Worm (Caenorhabditis elegans) whole organism, midembryonic: ENCODE results near the gene pgam-5.

Source experiments
- T22C8.4 ChIP-seq: fragments of 200-800 bp; sonication (Bioruptor generic); IDR thresholded peaks from 2 replicates; pipeline ENCODE4 v1.3.6; 2022; ENCODE audit warnings: missing genetic modification characterization, missing compliant biosample characterization
- cog-1 ChIP-seq: sonication (generic microtip); optimal IDR thresholded peaks from 2 replicates; lab custom pipeline; 2016; ENCODE audit warnings: missing genetic modification characterization, missing compliant biosample characterization
- flt-1 ChIP-seq: fragments of 200-800 bp; sonication (Bioruptor generic); IDR thresholded peaks from 2 replicates; pipeline ENCODE4 v1.3.6; 2022; ENCODE audit warnings: missing genetic modification characterization, missing compliant biosample characterization
- klf-2 ChIP-seq: fragments of 200-800 bp; sonication (Bioruptor generic); conservative IDR thresholded peaks from 2 replicates; pipeline ENCODE4 v1.3.6; 2022; ENCODE audit warnings: missing genetic modification reagents, missing genetic modification characterization, missing compliant biosample characterization
- med-1 ChIP-seq: sonication (generic microtip); optimal IDR thresholded peaks from 2 replicates; lab custom pipeline; 2017; ENCODE audit warnings: missing genetic modification characterization, mild to moderate bottlenecking, missing compliant biosample characterization, antibody characterized with exemption, missing genetic modification reagents; ENCODE audit not compliant: insufficient read depth
- ref-1 ChIP-seq: fragments of 200-800 bp; sonication (Bioruptor generic); conservative IDR thresholded peaks from 2 replicates; pipeline ENCODE4 v1.3.6; 2022; ENCODE audit warnings: missing genetic modification reagents, missing genetic modification characterization, missing compliant biosample characterization
- tab-1 ChIP-seq: fragments of 200-800 bp; sonication (Bioruptor generic); IDR thresholded peaks from 2 replicates; pipeline ENCODE4 v1.3.6; 2022; ENCODE audit warnings: missing genetic modification characterization, missing compliant biosample characterization
- ztf-23 ChIP-seq: fragments of 200-800 bp; sonication (Bioruptor generic); IDR thresholded peaks from 2 replicates; pipeline ENCODE4 v1.3.6; 2022; ENCODE audit warnings: missing genetic modification reagents, missing genetic modification characterization, missing compliant biosample characterization
- ztf-29 ChIP-seq: fragments of 200-800 bp; sonication (Bioruptor generic); IDR thresholded peaks from 2 replicates; pipeline ENCODE4 v1.3.6; 2022; ENCODE audit warnings: missing genetic modification reagents, missing genetic modification characterization, missing compliant biosample characterization

The pgam-5 gene

DNA sequence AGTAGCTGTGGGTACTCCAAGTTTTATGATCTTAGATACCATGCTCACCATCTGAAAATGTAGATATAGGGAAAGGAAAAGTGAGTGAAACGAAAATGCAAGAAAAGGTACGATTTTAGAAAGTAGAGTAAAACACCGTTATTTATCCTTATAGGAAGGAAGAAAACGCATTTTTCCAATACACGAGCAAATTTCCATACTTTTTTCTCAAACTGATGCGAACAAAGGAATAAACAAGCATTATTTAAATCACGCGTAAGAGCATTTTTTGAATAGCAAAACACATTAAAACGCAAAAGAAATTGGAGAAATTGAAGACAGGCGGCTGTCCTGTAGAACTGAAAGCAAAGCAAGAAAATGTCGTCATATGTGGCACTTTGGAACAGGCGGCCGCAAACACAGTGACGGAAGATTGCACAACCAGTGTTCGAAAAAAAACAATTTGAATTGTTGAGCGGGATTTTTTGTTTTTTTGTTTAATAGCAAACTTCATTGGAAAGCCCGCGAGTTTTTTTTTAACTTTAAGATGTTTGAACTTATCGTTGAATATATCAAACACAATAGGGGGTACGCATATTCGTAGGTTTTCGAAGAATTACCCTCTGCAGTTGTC is at the start of gene pgam-5:
pgam-5 (minus strand) TSS at position 51 of the 613 bp plus-strand sequence.
- no peak for TF ChIP-seq flt-1 (GFP tag; lab: Robert Waterston, UW)
- no peak for TF ChIP-seq ztf-29 (GFP tag; lab: Robert Waterston, UW)
- TF ChIP-seq cog-1 (tag; lab: Kevin White, UChicago): no peak
- no peak for TF ChIP-seq ztf-23
- TF ChIP-seq klf-2 (GFP tag; lab: Robert Waterston, UW): no peak
- no peak for TF ChIP-seq tab-1
- no peak for TF ChIP-seq ref-1 (GFP tag; lab: Robert Waterston, UW)
- TF ChIP-seq T22C8.4 (GFP tag; lab: Robert Waterston, UW): no peak
- no peak for TF ChIP-seq med-1 (GFP tag; lab: Kevin White, UChicago)

DNA sequence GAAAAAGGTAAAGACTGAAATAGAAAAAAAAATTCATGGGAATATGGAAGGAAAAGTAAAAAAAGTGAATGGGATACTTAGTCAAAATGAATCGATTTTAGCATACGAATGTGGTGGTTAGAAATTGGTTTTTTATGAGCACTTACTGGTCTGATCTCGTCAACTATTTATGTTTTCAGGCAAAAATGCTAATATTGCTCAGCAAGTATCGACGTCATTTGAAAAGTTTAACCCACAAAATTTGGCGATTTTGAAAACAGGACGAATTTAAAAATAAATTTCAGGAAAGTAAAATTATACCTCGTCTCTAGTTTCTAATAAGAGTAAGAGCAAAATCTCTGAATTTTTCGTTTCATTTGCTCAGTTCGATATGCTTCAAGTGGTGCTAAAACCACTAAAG is 44.7 kb upstream of the pgam-5 start:
- TF ChIP-seq ztf-29 (GFP tag; lab: Robert Waterston, UW) (no peak), T22C8.4 (GFP tag; lab: Robert Waterston, UW) (no peak), med-1 (GFP tag; lab: Kevin White, UChicago) (no peak)

DNA sequence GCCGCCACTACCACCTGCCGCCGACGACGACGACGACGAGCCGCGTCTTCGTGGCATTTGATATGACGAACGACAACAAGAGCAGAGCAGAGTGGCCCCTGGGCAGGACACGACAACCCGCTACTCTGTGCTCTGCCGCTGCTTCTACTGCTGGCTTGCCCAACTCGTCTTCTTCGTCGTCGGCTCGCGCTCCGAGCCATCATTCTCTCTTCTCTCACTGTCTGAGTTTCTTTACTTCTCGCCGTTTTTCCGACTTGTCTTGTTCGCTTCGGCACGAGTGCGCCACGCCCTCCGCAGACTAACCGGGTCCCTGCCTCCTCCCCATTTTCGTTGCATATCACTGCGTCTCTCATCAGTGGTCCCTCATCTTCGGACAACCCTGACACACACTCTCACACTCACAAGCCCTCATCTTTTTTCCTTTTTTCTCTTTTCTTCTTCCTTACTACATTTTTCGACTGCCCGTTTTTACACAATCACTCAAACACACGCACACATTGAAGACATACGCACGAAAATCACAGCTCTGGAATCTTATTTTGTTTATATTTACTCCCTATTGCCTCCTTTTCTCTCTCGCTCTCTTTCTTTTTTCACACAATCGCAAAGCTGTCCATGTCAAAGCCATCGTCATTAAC is 43.6 kb upstream of the pgam-5 start:
- TF ChIP-seq flt-1 (GFP tag; lab: Robert Waterston, UW) (peak; percentile 58), med-1 (GFP tag; lab: Kevin White, UChicago) (no peak), cog-1 (tag; lab: Kevin White, UChicago) (peak; percentile 17)

DNA sequence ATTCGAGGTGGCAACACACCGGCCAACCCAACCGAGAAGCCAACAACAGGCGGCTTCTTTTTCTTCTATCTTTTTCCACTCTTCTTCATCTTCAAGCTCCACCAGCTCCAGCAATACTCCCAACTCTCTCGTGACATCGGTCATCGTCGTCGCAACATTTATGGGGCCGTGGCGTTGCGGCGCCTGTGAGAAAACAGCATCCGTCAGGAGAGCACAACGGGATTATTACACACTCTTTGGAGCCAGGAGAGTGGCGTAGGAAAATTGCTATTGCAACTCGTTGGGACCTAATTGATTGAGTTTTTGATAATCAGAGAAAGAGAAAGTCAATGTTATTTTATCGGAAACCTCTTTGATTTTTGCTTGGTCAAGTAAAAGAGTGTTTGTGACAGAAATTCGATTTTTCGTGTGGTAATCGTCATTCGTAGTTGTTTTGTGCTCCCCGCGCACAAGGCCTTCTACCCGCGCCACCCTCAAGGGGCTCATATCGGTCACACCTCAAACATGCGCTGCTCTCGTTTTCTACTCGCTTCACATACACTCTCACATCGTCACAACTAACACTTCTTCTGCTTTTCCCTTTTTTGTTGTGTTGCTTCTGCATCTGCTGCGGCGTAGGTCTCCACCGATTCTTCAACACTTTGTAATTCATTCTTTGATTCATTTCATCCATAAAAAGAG is 41.7 kb upstream of the pgam-5 start:
- no peak for TF ChIP-seq med-1 (GFP tag; lab: Kevin White, UChicago)
- TF ChIP-seq ref-1 (GFP tag; lab: Robert Waterston, UW): no peak
- TF ChIP-seq ztf-23: no peak
- no peak for TF ChIP-seq klf-2 (GFP tag; lab: Robert Waterston, UW)
- no peak for TF ChIP-seq ztf-29 (GFP tag; lab: Robert Waterston, UW)
- TF ChIP-seq cog-1 (tag; lab: Kevin White, UChicago): no peak
- TF ChIP-seq T22C8.4 (GFP tag; lab: Robert Waterston, UW): no peak

DNA sequence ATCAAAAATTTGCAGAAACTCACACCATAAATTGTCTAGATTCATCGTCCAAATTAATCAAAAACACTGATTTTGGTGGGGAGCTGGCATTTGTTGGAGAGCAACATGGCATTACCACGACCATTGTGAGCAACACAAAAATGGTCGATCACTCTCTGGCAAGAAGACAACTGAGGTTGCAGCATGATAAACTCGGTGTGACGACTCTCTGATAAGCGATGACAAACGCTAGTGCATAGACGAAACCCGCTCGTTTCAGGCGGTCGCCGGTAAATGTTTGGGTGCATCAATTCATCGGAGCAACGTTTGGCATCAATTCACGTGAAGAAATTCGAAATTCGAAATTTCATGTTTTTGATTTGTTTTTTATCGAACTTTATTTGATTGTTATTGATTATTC is 40.5 kb upstream of the pgam-5 start:
- TF ChIP-seq flt-1 (GFP tag; lab: Robert Waterston, UW): no peak
- TF ChIP-seq tab-1: no peak

DNA sequence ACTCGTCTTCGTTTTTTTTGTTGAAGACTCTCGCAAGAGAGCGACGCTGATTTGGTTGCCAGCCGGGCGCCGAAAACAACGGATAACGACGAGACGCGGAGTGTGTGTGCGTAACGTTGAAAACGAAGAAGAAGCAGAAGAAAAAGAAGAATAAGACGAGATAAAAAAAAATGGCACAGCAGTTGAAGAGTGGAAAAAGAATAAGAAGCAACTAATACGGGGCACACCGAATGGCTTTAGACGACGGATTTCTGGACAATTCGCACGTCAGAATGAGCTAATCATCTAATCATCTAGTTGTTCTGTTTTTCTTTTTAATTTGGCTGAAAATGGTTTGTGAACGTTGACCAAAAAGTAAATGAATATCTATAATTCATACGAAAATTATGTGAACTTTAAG is 38.4 kb upstream of the pgam-5 start:
- no peak for TF ChIP-seq ref-1 (GFP tag; lab: Robert Waterston, UW)
- no peak for TF ChIP-seq klf-2 (GFP tag; lab: Robert Waterston, UW)
- TF ChIP-seq ztf-23: no peak

DNA sequence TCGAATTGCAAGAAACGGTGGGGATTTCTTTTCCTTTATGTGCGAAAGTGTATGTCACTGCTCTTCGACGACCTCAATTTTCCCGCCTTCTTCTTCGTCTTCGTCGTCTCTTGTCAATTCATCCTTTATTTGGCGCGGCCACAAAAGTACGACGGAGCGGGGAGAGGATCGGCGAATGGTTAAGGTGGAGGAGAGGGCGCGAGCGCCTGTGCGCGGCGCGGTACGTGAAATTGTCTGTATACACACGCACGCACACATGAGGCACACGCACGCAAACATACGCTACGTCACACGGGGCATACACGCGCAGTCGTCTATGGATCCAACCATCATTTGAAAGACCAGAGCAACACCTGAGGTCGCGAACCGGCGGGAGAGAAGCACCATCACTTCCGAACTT is 36.7 kb upstream of the pgam-5 start:
- no peak for TF ChIP-seq med-1 (GFP tag; lab: Kevin White, UChicago)

DNA sequence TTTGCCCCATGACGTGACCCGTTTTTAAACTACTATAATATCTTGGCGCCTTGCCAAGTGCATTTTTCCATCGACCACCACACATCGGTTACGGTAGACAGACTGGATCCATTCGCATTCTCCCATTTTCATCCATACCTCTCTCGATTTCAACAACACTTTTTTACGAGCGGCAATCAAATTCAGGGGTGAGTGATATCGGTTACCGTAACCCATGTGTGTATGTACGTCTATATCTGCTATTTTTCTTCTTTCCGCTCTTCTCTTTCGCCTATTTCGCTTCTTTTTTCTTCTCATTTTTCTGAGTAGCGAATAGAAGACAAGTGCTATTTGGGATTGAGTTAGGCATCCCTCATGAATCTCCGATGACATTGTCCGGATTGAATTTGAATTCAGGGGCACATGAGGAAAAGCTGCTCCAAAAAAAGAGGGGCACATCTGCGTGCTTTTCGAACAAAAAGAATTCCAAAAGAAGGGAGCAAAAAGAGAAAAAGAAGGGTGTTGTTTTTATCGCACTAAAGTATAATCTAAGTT is 33.2 kb upstream of the pgam-5 start:
- TF ChIP-seq klf-2 (GFP tag; lab: Robert Waterston, UW) (no peak), cog-1 (tag; lab: Kevin White, UChicago) (no peak), flt-1 (GFP tag; lab: Robert Waterston, UW) (no peak), ztf-23 (no peak), tab-1 (no peak), ztf-29 (GFP tag; lab: Robert Waterston, UW) (no peak), ref-1 (GFP tag; lab: Robert Waterston, UW) (no peak), T22C8.4 (GFP tag; lab: Robert Waterston, UW) (no peak), med-1 (GFP tag; lab: Kevin White, UChicago) (no peak)

DNA sequence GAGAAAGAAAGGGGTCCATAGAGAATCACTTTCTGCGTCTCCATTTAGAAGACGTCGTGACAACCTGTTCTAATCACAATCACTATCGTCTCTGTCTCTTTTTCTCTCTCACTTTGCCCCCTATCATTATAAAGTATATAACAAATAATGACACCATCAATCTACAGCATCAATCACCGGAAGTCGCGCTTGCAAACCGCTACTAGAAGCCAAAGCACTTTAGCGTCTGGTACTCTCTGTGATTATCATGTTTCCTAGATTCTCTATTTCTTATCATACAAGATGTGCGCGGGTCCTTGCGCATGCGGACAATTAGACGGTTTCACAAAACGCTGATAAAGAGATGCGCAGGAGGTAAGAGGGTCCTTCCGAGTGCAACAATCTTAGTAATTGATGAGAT is 32.6 kb upstream of the pgam-5 start:
- TF ChIP-seq ztf-29 (GFP tag; lab: Robert Waterston, UW) (peak; percentile 58; the same call in 1 of the 2 replicates), ref-1 (GFP tag; lab: Robert Waterston, UW) (no peak), cog-1 (tag; lab: Kevin White, UChicago) (peak; percentile 39), tab-1 (no peak), klf-2 (GFP tag; lab: Robert Waterston, UW) (no peak), med-1 (GFP tag; lab: Kevin White, UChicago) (no peak), flt-1 (GFP tag; lab: Robert Waterston, UW) (no peak), T22C8.4 (GFP tag; lab: Robert Waterston, UW) (no peak)

DNA sequence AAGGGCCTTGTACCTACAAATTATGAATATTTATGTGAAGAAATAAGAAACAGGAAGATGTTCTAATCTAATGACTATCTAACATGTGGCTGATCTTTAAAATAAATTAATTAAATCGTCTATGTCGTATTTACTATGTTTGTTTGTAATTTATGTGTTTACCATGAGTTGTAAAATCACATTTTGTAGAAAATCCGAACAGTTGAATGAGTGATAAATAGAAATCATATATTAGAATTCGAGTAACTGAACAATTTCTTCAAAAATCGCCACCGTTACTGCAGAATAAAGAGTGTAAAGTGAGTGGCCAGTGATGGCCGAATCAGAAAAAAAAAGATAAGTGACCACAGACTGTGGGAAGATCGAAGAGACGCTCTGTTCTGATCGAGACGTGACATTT is 31.5 kb upstream of the pgam-5 start:
- TF ChIP-seq tab-1 (no peak), flt-1 (GFP tag; lab: Robert Waterston, UW) (no peak), ztf-29 (GFP tag; lab: Robert Waterston, UW) (no peak), med-1 (GFP tag; lab: Kevin White, UChicago) (no peak), T22C8.4 (GFP tag; lab: Robert Waterston, UW) (no peak), cog-1 (tag; lab: Kevin White, UChicago) (no peak), klf-2 (GFP tag; lab: Robert Waterston, UW) (no peak), ztf-23 (no peak), ref-1 (GFP tag; lab: Robert Waterston, UW) (no peak)
